Fruit fly (Drosophila melanogaster): Measurements from ENCODE around the gene CCT4.

CCT4 gene

DNA sequence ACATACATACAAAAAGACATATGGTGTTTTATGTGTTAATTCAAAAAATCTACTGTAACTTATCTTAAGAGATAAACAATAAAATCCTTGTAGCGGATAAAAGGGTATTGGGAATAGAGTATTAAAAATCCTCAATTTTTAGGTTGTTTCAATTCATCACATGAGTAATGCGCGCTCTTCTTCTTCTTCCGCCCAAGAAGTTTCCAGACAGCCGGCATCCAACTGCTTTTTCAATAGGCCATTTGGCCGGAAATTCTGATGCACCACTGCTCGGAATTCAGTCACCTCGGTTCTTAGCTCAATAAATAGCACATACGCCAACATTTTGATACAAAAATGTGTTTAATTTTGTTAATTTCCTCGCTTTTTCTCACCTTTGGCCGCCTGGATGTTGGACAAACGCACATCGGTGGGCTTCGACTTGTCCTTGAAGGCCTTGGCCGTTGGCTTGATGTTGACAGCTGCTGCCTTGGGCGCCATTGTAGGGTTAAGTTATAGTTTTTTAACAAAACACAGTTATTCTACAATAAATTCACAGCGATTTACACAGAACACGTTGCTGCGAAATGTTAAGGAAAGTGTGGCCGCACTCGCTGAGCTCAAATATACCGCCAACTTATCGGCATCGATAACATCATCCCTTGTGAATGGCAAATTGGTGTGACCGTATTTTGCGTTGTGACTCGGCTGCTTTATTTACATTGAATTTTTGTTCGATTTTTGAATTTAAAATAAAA is at the start of gene CCT4, which contains the start of gene CG6153 (continued):
- TF ChIP-seq fd3F (GFP tag; optimal IDR thresholded peaks at IDR 0.05) (no peak), dpn (GFP tag; optimal IDR thresholded peaks at IDR 0.05) (no peak), Taf1 (GFP tag; IDR thresholded peaks at IDR 0.05) (no peak), CG11456 (GFP tag; IDR thresholded peaks at IDR 0.05) (no peak), ase (GFP tag; IDR thresholded peaks at IDR 0.05) (no peak), chif (GFP tag; optimal IDR thresholded peaks at IDR 0.05) (no peak), CG10274 (GFP tag; optimal IDR thresholded peaks at IDR 0.05) (no peak), CG6791 (GFP tag; IDR thresholded peaks at IDR 0.05; ENCODE audit: partially characterized antibody) (0 out of 3 replicates have a peak, but pooled peaks have one; percentile 47), gem (tag; optimal IDR thresholded peaks at IDR 0.05) (no peak), en (GFP tag; optimal IDR thresholded peaks at IDR 0.05) (no peak), Ets65A (GFP tag) (no peak), slp2 (GFP tag; optimal IDR thresholded peaks at IDR 0.05) (no peak), zen2 (GFP tag; IDR thresholded peaks at IDR 0.05; ENCODE audit: partially characterized antibody) (no peak), ssp (GFP tag; IDR thresholded peaks at IDR 0.05) (no peak), Drgx (GFP tag; IDR thresholded peaks at IDR 0.05) (no peak), gcm2 (GFP tag; optimal IDR thresholded peaks at IDR 0.05) (no peak), CG3838 (GFP tag; optimal IDR thresholded peaks at IDR 0.05) (no peak), Dp (GFP tag; optimal IDR thresholded peaks at IDR 0.05) (peak; percentile 58), phol (tag; optimal IDR thresholded peaks at IDR 0.05) (peak; percentile 27), nerfin-1 (tag; optimal IDR thresholded peaks at IDR 0.05) (no peak), Hr39 (optimal IDR thresholded peaks at IDR 0.05) (no peak), Lpt (GFP tag; optimal IDR thresholded peaks at IDR 0.05) (no peak), klu (GFP tag; IDR thresholded peaks at IDR 0.05) (no peak), Adf1 (GFP tag; IDR thresholded peaks at IDR 0.05) (no peak), CG33213 (GFP tag; optimal IDR thresholded peaks at IDR 0.05) (peak; percentile 12), exex (tag; optimal IDR thresholded peaks at IDR 0.05) (no peak), CG9215 (GFP tag; IDR thresholded peaks at IDR 0.05) (no peak), CG12659 (GFP tag; optimal IDR thresholded peaks at IDR 0.05) (peak; percentile 40), nmo (GFP tag; optimal IDR thresholded peaks at IDR 0.05) (peak; percentile 36), Atf-2 (GFP tag; optimal IDR thresholded peaks at IDR 0.05) (no peak), CG4360 (GFP tag; IDR thresholded peaks at IDR 0.05) (no peak), insv (GFP tag; optimal IDR thresholded peaks at IDR 0.05) (no peak), sisA (GFP tag; IDR thresholded peaks at IDR 0.05) (no peak), lab (GFP tag; optimal IDR thresholded peaks at IDR 0.05) (no peak), wdn (GFP tag; IDR thresholded peaks at IDR 0.05) (no peak), schlank (tag; optimal IDR thresholded peaks at IDR 0.05) (no peak), NfI (GFP tag; optimal IDR thresholded peaks at IDR 0.05) (no peak), Sry-β (GFP tag; optimal IDR thresholded peaks at IDR 0.05) (peak; percentile 6), z (GFP tag; IDR thresholded peaks at IDR 0.05) (no peak), pita (GFP tag; optimal IDR thresholded peaks at IDR 0.05) (no peak), jumu (GFP tag; optimal IDR thresholded peaks at IDR 0.05) (no peak), CG9932 (GFP tag; IDR thresholded peaks at IDR 0.05) (no peak), CG6654 (GFP tag; optimal IDR thresholded peaks at IDR 0.05) (no peak), amos (GFP tag; IDR thresholded peaks at IDR 0.05; ENCODE audit: partially characterized antibody) (peak; percentile 54), Bgb (GFP tag; IDR thresholded peaks at IDR 0.05; ENCODE audit: partially characterized antibody) (peak; percentile 37), dm (GFP tag; optimal IDR thresholded peaks at IDR 0.05) (peak; percentile 87), CG34376 (GFP tag; optimal IDR thresholded peaks at IDR 0.05) (no peak), D (optimal IDR thresholded peaks at IDR 0.05) (no peak), D (GFP tag; optimal IDR thresholded peaks at IDR 0.05) (no peak), CG32767 (GFP tag; IDR thresholded peaks at IDR 0.05) (no peak), CG3065 (GFP tag; optimal IDR thresholded peaks at IDR 0.05) (no peak)

Measured in whole organism, embryonic.